Worm (Caenorhabditis elegans): ENCODE data around the gene glb-13.

DNA sequence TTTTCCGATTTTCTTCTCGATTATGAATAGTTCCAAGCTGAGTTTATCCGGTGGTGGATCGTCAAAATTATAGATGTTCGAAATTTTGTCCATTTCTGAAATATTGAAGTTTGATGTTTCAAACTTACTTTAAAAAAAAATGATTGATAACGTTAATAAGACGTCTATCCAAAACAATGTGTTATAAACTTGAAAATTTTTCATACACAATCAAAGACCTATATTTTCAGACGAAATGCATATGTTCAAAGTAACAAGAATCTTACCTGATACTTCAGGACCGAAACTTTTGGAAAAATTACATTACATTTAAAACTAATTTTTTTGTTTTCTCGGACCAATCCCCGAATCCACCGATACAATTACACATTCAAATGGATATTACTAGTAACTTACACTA lies 13.2 kb upstream of the glb-13 start, which contains the start of gene nekl-3:
- TF ChIP-seq ceh-14 (tag; optimal IDR thresholded peaks at IDR 0.05): no peak
- no peak for TF ChIP-seq pqm-1 (tag; optimal IDR thresholded peaks at IDR 0.05)
- TF ChIP-seq syd-9 (tag; optimal IDR thresholded peaks at IDR 0.05): no peak
- TF ChIP-seq ama-1 (optimal IDR thresholded peaks at IDR 0.05): no peak
- TF ChIP-seq ceh-9 (tag; optimal IDR thresholded peaks at IDR 0.05): no peak
- no peak for TF ChIP-seq ahr-1 (tag; optimal IDR thresholded peaks at IDR 0.05)
- no peak for TF ChIP-seq sdc-2 (tag; optimal IDR thresholded peaks at IDR 0.05)
- no peak for TF ChIP-seq hlh-8 (tag; optimal IDR thresholded peaks at IDR 0.05)
- TF ChIP-seq pag-3 (tag; optimal IDR thresholded peaks at IDR 0.05; ENCODE audit: borderline replicate concordance): no peak
- no peak for TF ChIP-seq sox-4 (tag; optimal IDR thresholded peaks at IDR 0.05)
- TF ChIP-seq ttx-3 (tag; optimal IDR thresholded peaks at IDR 0.05): no peak
- TF ChIP-seq dmd-4 (tag; optimal IDR thresholded peaks at IDR 0.05; ENCODE audit: borderline replicate concordance): no peak
- no peak for TF ChIP-seq F13H6.1 (tag; optimal IDR thresholded peaks at IDR 0.05)
